Worm (Caenorhabditis elegans) whole organism, L2 larva: ENCODE data around the gene ins-4.
A peak's percentile ranks its signal among the peaks of the same experiment; 100 is the strongest.

Experiments
- C34F6.9 ChIP-seq: fragments of 150-350 bp; optimal IDR thresholded peaks from 2 replicates; lab custom pipeline; 2014; ENCODE audit warnings: missing biosample characterization, missing genetic modification characterization
- F13H6.1 ChIP-seq: sonication (generic microtip); optimal IDR thresholded peaks from 2 replicates; lab custom pipeline; 2016; ENCODE audit warnings: missing genetic modification characterization, missing compliant biosample characterization
- R02D3.7 ChIP-seq: fragments of 150-350 bp; optimal IDR thresholded peaks from 2 replicates; lab custom pipeline; 2014; ENCODE audit warnings: missing biosample characterization, missing genetic modification characterization
- alr-1 ChIP-seq: fragments of 150-350 bp; optimal IDR thresholded peaks from 2 replicates; lab custom pipeline; 2014; ENCODE audit warnings: missing biosample characterization, missing genetic modification characterization
- aly-2 ChIP-seq: fragments of 150-350 bp; optimal IDR thresholded peaks from 2 replicates; lab custom pipeline; 2014; ENCODE audit warnings: missing biosample characterization, missing genetic modification characterization
- ceh-16 ChIP-seq: fragments of 150-350 bp; optimal IDR thresholded peaks from 2 replicates; lab custom pipeline; 2014; ENCODE audit warnings: missing biosample characterization, missing genetic modification characterization
- ceh-82 ChIP-seq: fragments of 150-350 bp; optimal IDR thresholded peaks from 2 replicates; lab custom pipeline; 2014; ENCODE audit warnings: missing biosample characterization, missing genetic modification characterization
- crh-2 ChIP-seq: sonication (generic microtip); optimal IDR thresholded peaks from 2 replicates; lab custom pipeline; 2017; ENCODE audit warnings: missing biosample characterization, missing genetic modification characterization
- dmd-4 ChIP-seq: sonication (generic microtip); optimal IDR thresholded peaks from 2 replicates; lab custom pipeline; 2017; ENCODE audit warnings: missing biosample characterization, missing genetic modification characterization
- egl-27 ChIP-seq: sonication (generic microtip); optimal IDR thresholded peaks from 3 replicates; lab custom pipeline; 2017; ENCODE audit warnings: missing biosample characterization, missing genetic modification reagents, missing genetic modification characterization
- elt-1 ChIP-seq: fragments of 150-350 bp; optimal IDR thresholded peaks from 2 replicates; lab custom pipeline; 2014; ENCODE audit warnings: missing biosample characterization, missing genetic modification characterization
- elt-3 ChIP-seq: sonication (generic microtip); optimal IDR thresholded peaks from 2 replicates; lab custom pipeline; 2017; ENCODE audit warnings: missing biosample characterization, missing genetic modification characterization
- fos-1 ChIP-seq: fragments of 150-350 bp; optimal IDR thresholded peaks from 2 replicates; lab custom pipeline; 2014; ENCODE audit warnings: missing biosample characterization, missing genetic modification characterization
- gmeb-1 ChIP-seq: fragments of 150-350 bp; optimal IDR thresholded peaks from 2 replicates; lab custom pipeline; 2014; ENCODE audit warnings: missing biosample characterization, missing genetic modification characterization
- lin-11 ChIP-seq: fragments of 150-350 bp; sonication (generic microtip); optimal IDR thresholded peaks from 2 replicates; lab custom pipeline; 2014; ENCODE audit warnings: missing biosample characterization, missing genetic modification characterization, inconsistent platforms, mixed read lengths
- lin-13 ChIP-seq: fragments of 150-350 bp; optimal IDR thresholded peaks from 2 replicates; lab custom pipeline; 2014; ENCODE audit warnings: missing biosample characterization, missing genetic modification reagents, missing genetic modification characterization
- lin-39 ChIP-seq: fragments of 150-350 bp; optimal IDR thresholded peaks from 2 replicates; lab custom pipeline; 2014; ENCODE audit warnings: missing biosample characterization, missing genetic modification reagents, missing genetic modification characterization
- lsy-2 ChIP-seq, 2 experiments: fragments of 150-350 bp in 1 of 2; sonication (generic microtip) in 1 of 2; optimal IDR thresholded peaks; 2 replicates each; lab custom pipeline; 2014 to 2017; ENCODE audit warnings: missing biosample characterization in 2 of 2, missing genetic modification characterization in 2 of 2
- mab-5 ChIP-seq: fragments of 150-350 bp; optimal IDR thresholded peaks from 2 replicates; lab custom pipeline; 2014; ENCODE audit warnings: missing biosample characterization, missing genetic modification characterization
- mbf-1 ChIP-seq: sonication (generic microtip); optimal IDR thresholded peaks from 2 replicates; lab custom pipeline; 2017; ENCODE audit warnings: missing biosample characterization, missing genetic modification characterization
- mdl-1 ChIP-seq, 2 experiments: fragments of 150-350 bp in 1 of 2; sonication (generic microtip) in 1 of 2; optimal IDR thresholded peaks; 2 replicates each; lab custom pipeline; 2017; ENCODE audit warnings: missing biosample characterization in 2 of 2, missing genetic modification characterization in 2 of 2
- nhr-10 ChIP-seq: sonication (generic microtip); optimal IDR thresholded peaks from 2 replicates; lab custom pipeline; 2017; ENCODE audit warnings: missing biosample characterization, missing genetic modification characterization
- nhr-129 ChIP-seq: fragments of 150-350 bp; optimal IDR thresholded peaks from 2 replicates; lab custom pipeline; 2014; ENCODE audit warnings: missing biosample characterization, missing genetic modification characterization
- nhr-21 ChIP-seq: fragments of 150-350 bp; optimal IDR thresholded peaks from 2 replicates; lab custom pipeline; 2014; ENCODE audit warnings: missing biosample characterization, missing genetic modification characterization
- nhr-23 ChIP-seq: fragments of 150-350 bp; optimal IDR thresholded peaks from 2 replicates; lab custom pipeline; 2014; ENCODE audit warnings: missing biosample characterization, missing genetic modification reagents, missing genetic modification characterization
- nhr-237 ChIP-seq: fragments of 150-350 bp; optimal IDR thresholded peaks from 2 replicates; lab custom pipeline; 2014; ENCODE audit warnings: missing biosample characterization, missing genetic modification characterization
- nhr-25 ChIP-seq: fragments of 150-350 bp; sonication (generic microtip); optimal IDR thresholded peaks from 3 replicates; lab custom pipeline; 2014; ENCODE audit warnings: missing biosample characterization, missing genetic modification characterization
- nhr-6 ChIP-seq: fragments of 150-350 bp; optimal IDR thresholded peaks from 2 replicates; lab custom pipeline; 2014; ENCODE audit warnings: missing biosample characterization, missing genetic modification characterization
- nhr-77 ChIP-seq: fragments of 150-350 bp; optimal IDR thresholded peaks from 2 replicates; lab custom pipeline; 2014; ENCODE audit warnings: missing biosample characterization, missing genetic modification characterization
- peb-1 ChIP-seq: fragments of 150-350 bp; optimal IDR thresholded peaks from 2 replicates; lab custom pipeline; 2014; ENCODE audit warnings: missing biosample characterization, missing genetic modification characterization
- skn-1 ChIP-seq: sonication (generic microtip); optimal IDR thresholded peaks from 2 replicates; lab custom pipeline; 2017; ENCODE audit warnings: missing biosample characterization, missing genetic modification characterization
- sma-3 ChIP-seq: sonication (generic microtip); optimal IDR thresholded peaks from 2 replicates; lab custom pipeline; 2016; ENCODE audit warnings: missing genetic modification reagents, missing genetic modification characterization, missing compliant biosample characterization
- sma-9 ChIP-seq, 2 experiments: fragments of 150-350 bp in 1 of 2; sonication (generic microtip) in 1 of 2; optimal IDR thresholded peaks; 2 replicates each; lab custom pipeline; 2014 to 2016; ENCODE audit warnings: missing genetic modification characterization in 2 of 2, mild to moderate bottlenecking in 1 of 2, missing biosample characterization in 1 of 2, missing compliant biosample characterization in 1 of 2, missing genetic modification reagents in 1 of 2, moderate library complexity in 1 of 2
- snpc-4 ChIP-seq: fragments of 150-350 bp; optimal IDR thresholded peaks from 2 replicates; lab custom pipeline; 2014; ENCODE audit warnings: missing biosample characterization, missing genetic modification characterization
- unc-39 ChIP-seq: fragments of 150-350 bp; optimal IDR thresholded peaks from 2 replicates; lab custom pipeline; 2014; ENCODE audit warnings: missing biosample characterization, missing genetic modification characterization
- unc-62 ChIP-seq: fragments of 150-350 bp; optimal IDR thresholded peaks from 2 replicates; lab custom pipeline; 2014; ENCODE audit warnings: missing biosample characterization, missing genetic modification reagents, missing genetic modification characterization
- ztf-1 ChIP-seq: fragments of 200-800 bp; sonication (Bioruptor generic); conservative IDR thresholded peaks from 2 replicates; pipeline ENCODE4 v1.3.6; 2022; ENCODE audit warnings: missing genetic modification characterization, missing compliant biosample characterization

Gene ins-4

ce11 chrII:6026646-6027045 is 30.5 kb downstream of the ins-4 start:
- peak in 1 of 2 experiments; percentile 56 for TF ChIP-seq lsy-2 (tag; optimal IDR thresholded peaks at IDR 0.05; lab: Kevin White, UChicago)
- no peak for TF ChIP-seq unc-39 (tag; lab: Kevin White, UChicago)
- no peak for TF ChIP-seq mdl-1 (tag; optimal IDR thresholded peaks at IDR 0.05; lab: Kevin White, UChicago)
- TF ChIP-seq sma-9 (GFP tag; optimal IDR thresholded peaks at IDR 0.05; lab: Kevin White, UChicago), result peak; percentile 84
- no peak for TF ChIP-seq sma-9 (tag; optimal IDR thresholded peaks at IDR 0.05; lab: Kevin White, UChicago)
- TF ChIP-seq gmeb-1 (tag; lab: Kevin White, UChicago), result peak; percentile 74
- TF ChIP-seq egl-27 (tag; lab: Kevin White, UChicago), result peak; percentile 13
- no peak for TF ChIP-seq mbf-1
- TF ChIP-seq nhr-25 (tag; lab: Kevin White, UChicago), result no peak
- TF ChIP-seq C34F6.9 (tag; lab: Kevin White, UChicago), result no peak
- peak; percentile 78 for TF ChIP-seq F13H6.1 (tag; lab: Kevin White, UChicago)
- TF ChIP-seq ceh-16 (tag; lab: Kevin White, UChicago), result no peak
- TF ChIP-seq nhr-6 (tag; lab: Kevin White, UChicago), result no peak
- no peak for TF ChIP-seq ztf-1 (GFP tag; lab: Robert Waterston, UW)
- TF ChIP-seq ceh-82 (tag; lab: Kevin White, UChicago), result no peak
- TF ChIP-seq elt-1 (tag; lab: Kevin White, UChicago), result no peak
- TF ChIP-seq skn-1 (tag; lab: Kevin White, UChicago), result peak; percentile 89
- no peak for TF ChIP-seq nhr-77 (tag; lab: Kevin White, UChicago)
- TF ChIP-seq crh-2 (tag; lab: Kevin White, UChicago), result peak; percentile 86
- no peak for TF ChIP-seq snpc-4 (tag; lab: Kevin White, UChicago)
- TF ChIP-seq unc-62 (GFP tag; lab: Kevin White, UChicago), result no peak
- TF ChIP-seq alr-1, result no peak
- TF ChIP-seq fos-1 (tag; lab: Kevin White, UChicago), result peak; percentile 99
- no peak for TF ChIP-seq nhr-129 (tag; lab: Kevin White, UChicago)
- TF ChIP-seq sma-3 (GFP tag; lab: Kevin White, UChicago), result peak; percentile 61
- no peak for TF ChIP-seq dmd-4 (tag; lab: Kevin White, UChicago)
- peak; percentile 28 for TF ChIP-seq lin-13

ce11 chrII:6028594-6029141 is 32.5 kb downstream of the ins-4 start:
- TF ChIP-seq sma-9 (GFP tag; optimal IDR thresholded peaks at IDR 0.05; lab: Kevin White, UChicago) (peak; percentile 54), sma-9 (tag; optimal IDR thresholded peaks at IDR 0.05; lab: Kevin White, UChicago) (no peak), mab-5 (tag; lab: Kevin White, UChicago) (peak; percentile 6), F13H6.1 (tag; lab: Kevin White, UChicago) (peak; percentile 65), R02D3.7 (no peak), lsy-2 (tag; optimal IDR thresholded peaks at IDR 0.05; lab: Kevin White, UChicago) (peak in 1 of 2 experiments; percentile 37), C34F6.9 (tag; lab: Kevin White, UChicago) (peak; percentile 27), nhr-129 (tag; lab: Kevin White, UChicago) (peak; percentile 80), lin-11 (tag; lab: Kevin White, UChicago) (no peak), nhr-10 (tag; lab: Kevin White, UChicago) (no peak), snpc-4 (tag; lab: Kevin White, UChicago) (no peak), nhr-25 (tag; lab: Kevin White, UChicago) (no peak)
- TF ChIP-seq, all 48 proteins: peak for 6

ce11 chrII:6031106-6031505 is 34.9 kb downstream of the ins-4 start, which contains the start of gene frpr-16:
Gene frpr-16 (minus strand): TSS chrII:6031206.
- TF ChIP-seq nhr-237 (tag; lab: Kevin White, UChicago) (no peak), lin-13 (no peak), peb-1 (tag; lab: Kevin White, UChicago) (no peak), lin-39 (tag; lab: Kevin White, UChicago) (no peak), ceh-16 (tag; lab: Kevin White, UChicago) (no peak)

- TF ChIP-seq nhr-21 (no peak), unc-39 (tag; lab: Kevin White, UChicago) (no peak), C34F6.9 (tag; lab: Kevin White, UChicago) (no peak), aly-2 (no peak), ceh-16 (tag; lab: Kevin White, UChicago) (no peak), nhr-25 (tag; lab: Kevin White, UChicago) (no peak), skn-1 (tag; lab: Kevin White, UChicago) (no peak), sma-9 (GFP tag; optimal IDR thresholded peaks at IDR 0.05; lab: Kevin White, UChicago) (no peak), sma-9 (tag; optimal IDR thresholded peaks at IDR 0.05; lab: Kevin White, UChicago) (no peak), elt-3 (tag; lab: Kevin White, UChicago) (no peak), nhr-10 (tag; lab: Kevin White, UChicago) (no peak), nhr-23 (tag; lab: Kevin White, UChicago) (no peak)
Observed at ce11 chrII:6043166-6043565, 47.0 kb downstream of the ins-4 start, which contains the start of gene R12C12.10. Gene R12C12.10 (minus strand): TSS chrII:6043266.
